Fruit fly (Drosophila melanogaster) whole organism, embryonic: ENCODE measurements around the gene CG43064.

Experiments
- Blimp-1 ChIP-seq: fragments of 200-800 bp; sonication (Bioruptor generic); optimal IDR thresholded peaks from 3 replicates; lab custom pipeline; 2018; ENCODE audit warnings: missing biosample characterization, missing genetic modification characterization, mild to moderate bottlenecking, moderate library complexity, missing genetic modification reagents
- CG12071 ChIP-seq: fragments of 200-800 bp; sonication (Bioruptor generic); optimal IDR thresholded peaks from 3 replicates; lab custom pipeline; 2018; ENCODE audit warnings: missing biosample characterization, mild to moderate bottlenecking, missing genetic modification characterization
- CG17802 ChIP-seq: fragments of 200-800 bp; sonication (Bioruptor generic); optimal IDR thresholded peaks from 2 replicates; lab custom pipeline; 2018; ENCODE audit warnings: missing biosample characterization, mild to moderate bottlenecking, missing genetic modification characterization, moderate library complexity
- CG18476 ChIP-seq: fragments of 200-800 bp; sonication (Bioruptor generic); optimal IDR thresholded peaks from 2 replicates; lab custom pipeline; 2016; ENCODE audit warnings: missing biosample characterization, mild to moderate bottlenecking, missing genetic modification characterization
- CG31441 ChIP-seq: fragments of 200-800 bp; sonication (Bioruptor generic); IDR thresholded peaks from 2 replicates; pipeline ENCODE4 v1.3.6; 2022; ENCODE audit warnings: missing biosample characterization, missing genetic modification characterization
- CG33557 ChIP-seq: fragments of 200-800 bp; sonication (Bioruptor generic); optimal IDR thresholded peaks from 2 replicates; lab custom pipeline; 2019; ENCODE audit warnings: missing biosample characterization, mild to moderate bottlenecking, missing genetic modification characterization, moderate library complexity
- CG4820 ChIP-seq: fragments of 200-800 bp; sonication (Bioruptor generic); optimal IDR thresholded peaks from 3 replicates; lab custom pipeline; 2016; ENCODE audit warnings: missing biosample characterization, missing genetic modification characterization
- CG4854 ChIP-seq: fragments of 200-800 bp; sonication (Bioruptor generic); optimal IDR thresholded peaks from 2 replicates; lab custom pipeline; 2016; ENCODE audit warnings: missing biosample characterization, missing genetic modification characterization, inconsistent platforms
- CG6854 ChIP-seq: fragments of 200-800 bp; sonication (Bioruptor generic); optimal IDR thresholded peaks from 3 replicates; lab custom pipeline; 2017; ENCODE audit warnings: missing biosample characterization, mild to moderate bottlenecking, missing genetic modification characterization
- CG7271 ChIP-seq: fragments of 200-800 bp; sonication (Bioruptor generic); optimal IDR thresholded peaks from 2 replicates; lab custom pipeline; 2018; ENCODE audit warnings: missing biosample characterization, mild to moderate bottlenecking, missing genetic modification characterization, moderate library complexity
- CG7786 ChIP-seq: fragments of 200-800 bp; sonication (Bioruptor generic); optimal IDR thresholded peaks from 2 replicates; lab custom pipeline; 2016; ENCODE audit warnings: missing biosample characterization, missing genetic modification characterization
- CG8478 ChIP-seq: fragments of >200 bp; optimal IDR thresholded peaks from 2 replicates; lab custom pipeline; 2018
- CG8765 ChIP-seq: fragments of 200-800 bp; sonication (Bioruptor generic); IDR thresholded peaks from 2 replicates; pipeline ENCODE4 v1.3.6; 2022; ENCODE audit warnings: missing biosample characterization, missing genetic modification characterization
- CG9215 ChIP-seq: fragments of 200-800 bp; sonication (Bioruptor generic); IDR thresholded peaks from 2 replicates; pipeline ENCODE4 v1.3.6; 2022; ENCODE audit warnings: missing biosample characterization, missing genetic modification characterization
- CG9817 ChIP-seq: fragments of 200-800 bp; sonication (Bioruptor generic); optimal IDR thresholded peaks from 2 replicates; lab custom pipeline; 2018; ENCODE audit warnings: missing biosample characterization, mild to moderate bottlenecking, missing genetic modification characterization, moderate library complexity
- CG9876 ChIP-seq: fragments of 200-800 bp; sonication (Bioruptor generic); optimal IDR thresholded peaks from 2 replicates; lab custom pipeline; 2016; ENCODE audit warnings: missing biosample characterization, missing genetic modification characterization
- CrebB ChIP-seq: fragments of 200-800 bp; sonication (Bioruptor generic); optimal IDR thresholded peaks from 3 replicates; lab custom pipeline; 2018; ENCODE audit warnings: missing biosample characterization, mild to moderate bottlenecking, missing genetic modification characterization
- D19A ChIP-seq: fragments of 200-800 bp; optimal IDR thresholded peaks from 3 replicates; lab custom pipeline; 2019; ENCODE audit warnings: missing biosample characterization, mild to moderate bottlenecking, missing genetic modification characterization, moderate library complexity
- Dll ChIP-seq: fragments of 200-800 bp; sonication (Bioruptor generic); IDR thresholded peaks from 4 replicates; pipeline ENCODE4 v1.3.6; 2022; ENCODE audit warnings: missing biosample characterization, missing genetic modification characterization; ENCODE audit not compliant: partially characterized antibody
- Dref ChIP-seq: fragments of 200-800 bp; sonication (Bioruptor generic); IDR thresholded peaks from 2 replicates; pipeline ENCODE4 v1.3.6; 2022; ENCODE audit warnings: missing biosample characterization, missing genetic modification characterization
- Hmr ChIP-seq: fragments of 200-800 bp; sonication (Bioruptor generic); optimal IDR thresholded peaks from 3 replicates; lab custom pipeline; 2017; ENCODE audit warnings: mild to moderate bottlenecking, missing biosample characterization, missing genetic modification reagents, missing genetic modification characterization
- Hr51 ChIP-seq, 2 experiments: fragments of 200-800 bp; sonication (Bioruptor generic); optimal IDR thresholded peaks; 2 replicates in 1 of 2; 3 replicates in 1 of 2; lab custom pipeline; 2016 to 2018; ENCODE audit warnings: missing biosample characterization in 2 of 2, missing genetic modification characterization in 2 of 2, mild to moderate bottlenecking in 1 of 2, moderate library complexity in 1 of 2
- Max ChIP-seq: fragments of 200-800 bp; sonication (Bioruptor generic); optimal IDR thresholded peaks from 2 replicates; lab custom pipeline; 2016; ENCODE audit warnings: missing biosample characterization, mild to moderate bottlenecking, missing genetic modification characterization
- Meics ChIP-seq: fragments of 200-800 bp; sonication (Bioruptor generic); optimal IDR thresholded peaks from 2 replicates; lab custom pipeline; 2017; ENCODE audit warnings: missing biosample characterization, mild to moderate bottlenecking, missing genetic modification characterization
- Sox102F ChIP-seq: fragments of 200-800 bp; sonication (Bioruptor generic); optimal IDR thresholded peaks from 2 replicates; lab custom pipeline; 2018; ENCODE audit warnings: missing biosample characterization, mild to moderate bottlenecking, missing genetic modification characterization, moderate library complexity
- Sry-δ ChIP-seq: fragments of 200-800 bp; sonication (Bioruptor generic); optimal IDR thresholded peaks from 2 replicates; lab custom pipeline; 2016; ENCODE audit warnings: missing biosample characterization, missing genetic modification characterization
- Xrp1 ChIP-seq: fragments of 200-800 bp; sonication (Bioruptor generic); IDR thresholded peaks from 2 replicates; pipeline ENCODE4 v1.3.6; 2022; ENCODE audit warnings: missing biosample characterization, missing genetic modification characterization
- abd-A ChIP-seq: fragments of 200-800 bp; sonication (Bioruptor generic); optimal IDR thresholded peaks from 3 replicates; lab custom pipeline; 2019; ENCODE audit warnings: missing biosample characterization, mild to moderate bottlenecking, missing genetic modification characterization, moderate library complexity
- ato ChIP-seq: fragments of 200-800 bp; sonication (Bioruptor generic); IDR thresholded peaks from 2 replicates; pipeline ENCODE4 v1.3.6; 2022; ENCODE audit warnings: missing biosample characterization, missing genetic modification characterization; ENCODE audit not compliant: partially characterized antibody
- bbx ChIP-seq: fragments of 200-800 bp; sonication (Bioruptor generic); IDR thresholded peaks from 2 replicates; pipeline ENCODE4 v1.3.6; 2022; ENCODE audit warnings: missing biosample characterization, missing genetic modification characterization; ENCODE audit not compliant: partially characterized antibody
- bigmax ChIP-seq: fragments of 200-800 bp; sonication (Bioruptor generic); optimal IDR thresholded peaks from 2 replicates; lab custom pipeline; 2018; ENCODE audit warnings: missing biosample characterization, mild to moderate bottlenecking, missing genetic modification characterization
- chif ChIP-seq, 2 experiments: fragments of 200-800 bp; sonication (Bioruptor generic); optimal IDR thresholded peaks; 3 replicates each; lab custom pipeline; 2016; ENCODE audit warnings: missing biosample characterization in 2 of 2, missing genetic modification characterization in 2 of 2
- crp ChIP-seq, 2 experiments: fragments of 200-800 bp; sonication (Bioruptor generic); optimal IDR thresholded peaks; 2 replicates in 1 of 2; 3 replicates in 1 of 2; lab custom pipeline; 2017; ENCODE audit warnings: missing biosample characterization in 2 of 2, missing genetic modification characterization in 2 of 2, mild to moderate bottlenecking in 1 of 2, moderate library complexity in 1 of 2
- dmrt99B ChIP-seq: fragments of 200-800 bp; sonication (Bioruptor generic); optimal IDR thresholded peaks from 2 replicates; lab custom pipeline; 2018; ENCODE audit warnings: missing biosample characterization, mild to moderate bottlenecking, missing genetic modification characterization, moderate library complexity
- dpn ChIP-seq, 2 experiments: fragments of 200-800 bp; sonication (Bioruptor generic); optimal IDR thresholded peaks; 3 replicates each; lab custom pipeline; 2016; ENCODE audit warnings: missing biosample characterization in 2 of 2, missing genetic modification characterization in 2 of 2
- fd96Cb ChIP-seq: fragments of 200-800 bp; sonication (Bioruptor generic); optimal IDR thresholded peaks from 2 replicates; lab custom pipeline; 2018; ENCODE audit warnings: missing biosample characterization, mild to moderate bottlenecking, missing genetic modification characterization, moderate library complexity
- ftz-f1 ChIP-seq: fragments of 200-800 bp; sonication (Bioruptor generic); optimal IDR thresholded peaks from 2 replicates; lab custom pipeline; 2016; ENCODE audit warnings: missing biosample characterization, missing genetic modification characterization
- gcm2 ChIP-seq: fragments of 200-800 bp; sonication (Bioruptor generic); optimal IDR thresholded peaks from 2 replicates; lab custom pipeline; 2016; ENCODE audit warnings: missing biosample characterization, missing genetic modification characterization
- gfzf ChIP-seq: fragments of 200-800 bp; sonication (Bioruptor generic); optimal IDR thresholded peaks from 2 replicates; lab custom pipeline; 2016; ENCODE audit warnings: missing biosample characterization, mild to moderate bottlenecking, missing genetic modification characterization, moderate library complexity
- nau ChIP-seq: fragments of 200-800 bp; sonication (Bioruptor generic); optimal IDR thresholded peaks from 3 replicates; lab custom pipeline; 2017; ENCODE audit warnings: missing biosample characterization, mild to moderate bottlenecking, missing genetic modification characterization, missing genetic modification reagents
- otp ChIP-seq: fragments of 200-800 bp; sonication (Bioruptor generic); IDR thresholded peaks from 3 replicates; pipeline ENCODE4, ENCODE4 v1.3.6; 2022; ENCODE audit warnings: missing biosample characterization, missing genetic modification characterization
- pzg ChIP-seq: fragments of 200-800 bp; sonication (Bioruptor generic); optimal IDR thresholded peaks from 3 replicates; lab custom pipeline; 2018; ENCODE audit warnings: missing biosample characterization, mild to moderate bottlenecking, missing genetic modification characterization, moderate library complexity
- rib ChIP-seq: fragments of 200-800 bp; sonication (Bioruptor generic); IDR thresholded peaks from 2 replicates; pipeline ENCODE4 v1.3.6; 2022; ENCODE audit warnings: missing biosample characterization, missing genetic modification characterization
- row ChIP-seq: fragments of 200-800 bp; sonication (Bioruptor generic); IDR thresholded peaks from 3 replicates; pipeline ENCODE4 v1.3.6; 2022; ENCODE audit warnings: missing biosample characterization, missing genetic modification characterization
- sim ChIP-seq: fragments of 200-800 bp; sonication (Bioruptor generic); IDR thresholded peaks from 2 replicates; pipeline ENCODE4 v1.3.6; 2022; ENCODE audit warnings: missing biosample characterization, missing genetic modification characterization
- zen2 ChIP-seq: fragments of 200-800 bp; sonication (Bioruptor generic); IDR thresholded peaks from 3 replicates; pipeline ENCODE4 v1.3.6; 2022; ENCODE audit warnings: missing biosample characterization, missing genetic modification characterization; ENCODE audit not compliant: partially characterized antibody
- zfh1 ChIP-seq: fragments of 200-800 bp; sonication (Bioruptor generic); IDR thresholded peaks from 3 replicates; pipeline ENCODE4 v1.3.6; 2022; ENCODE audit warnings: missing biosample characterization, missing genetic modification characterization

The CG43064 gene

dm6 chr3L:11822446-11823334 is 13.8 kb downstream of the CG43064 start, which contains the start of gene RpL10Ab (continued):
- TF ChIP-seq abd-A (tag; lab: Kevin White, UChicago) (no peak), CG7271 (tag; lab: Kevin White, UChicago) (peak; percentile 75), Hmr (GFP tag; lab: Kevin White, UChicago) (peak; percentile 68), Meics (GFP tag; lab: Kevin White, UChicago) (peak; percentile 67), CrebB (peak; percentile 44), D19A (peak; percentile 33), bigmax (no peak), CG9215 (peak; percentile 67; the same call in 1 of the 2 replicates), Blimp-1 (GFP tag; lab: Kevin White, UChicago) (peak; percentile 65), otp (peak; percentile 72; the same call in 2 of the 3 replicates), CG17802 (tag; lab: Kevin White, UChicago) (peak; percentile 50), ato (GFP tag; lab: Robert Waterston, UW) (peak; percentile 77), CG12071 (peak; percentile 82), row (GFP tag; lab: Robert Waterston, UW) (peak; percentile 84), rib (GFP tag; lab: Robert Waterston, UW) (peak; percentile 67; the same call in 1 of the 2 replicates), ftz-f1 (GFP tag; lab: Kevin White, UChicago) (no peak), crp (GFP tag; optimal IDR thresholded peaks at IDR 0.05; lab: Kevin White, UChicago) (peak in 1 of 2 experiments; percentile 1), pzg (GFP tag; lab: Kevin White, UChicago) (peak; percentile 47), Dref (peak; percentile 78), dpn (GFP tag; optimal IDR thresholded peaks at IDR 0.05; lab: Kevin White, UChicago) (peak; percentile 19 to 43), CG4854 (GFP tag; lab: Kevin White, UChicago) (peak; percentile 46), CG8478 (lab: Kevin White, UChicago) (no peak), Sry-δ (GFP tag; lab: Kevin White, UChicago) (peak; percentile 84), Dll (GFP tag; lab: Robert Waterston, UW) (peak; percentile 67; the same call in 3 of the 4 replicates), zen2 (GFP tag; lab: Robert Waterston, UW) (peak; percentile 82), zfh1 (GFP tag; lab: Robert Waterston, UW) (peak; percentile 42; the same call in 2 of the 3 replicates), Sox102F (GFP tag; lab: Kevin White, UChicago) (no peak), CG4820 (GFP tag; lab: Kevin White, UChicago) (peak; percentile 45), CG31441 (GFP tag; lab: Robert Waterston, UW) (peak; percentile 80), Hr51 (GFP tag; optimal IDR thresholded peaks at IDR 0.05; lab: Kevin White, UChicago) (peak; percentile 4 to 38), CG6854 (GFP tag; lab: Kevin White, UChicago) (no peak), CG33557 (peak; percentile 7), CG9876 (peak; percentile 47), CG7786 (GFP tag; lab: Kevin White, UChicago) (no peak), sim (GFP tag; lab: Robert Waterston, UW) (no peak), Xrp1 (GFP tag; lab: Robert Waterston, UW) (peak; percentile 30; the same call in 1 of the 2 replicates), Max (GFP tag; lab: Kevin White, UChicago) (peak; percentile 29), CG9817 (peak; percentile 76), bbx (GFP tag; lab: Robert Waterston, UW) (peak; percentile 95), chif (GFP tag; optimal IDR thresholded peaks at IDR 0.05; lab: Kevin White, UChicago) (peak in 1 of 2 experiments; percentile 17), CG8765 (GFP tag; lab: Robert Waterston, UW) (peak; percentile 44; the same call in 1 of the 2 replicates), fd96Cb (tag; lab: Kevin White, UChicago) (peak; percentile 26), gcm2 (GFP tag; lab: Kevin White, UChicago) (no peak), dmrt99B (tag; lab: Kevin White, UChicago) (peak; percentile 70), nau (GFP tag; lab: Kevin White, UChicago) (peak; percentile 70), gfzf (no peak), CG18476 (GFP tag; lab: Kevin White, UChicago) (peak; percentile 15)
